Fruit fly (Drosophila melanogaster) Kc167 (cell line): Measurements from ENCODE around the gene CG32270.

Source experiments
- Myc ChIP-seq: fragments of >200 bp; optimal IDR thresholded peaks from 2 replicates; lab custom pipeline; 2017; ENCODE audit warnings: missing external identifiers
- insv ChIP-seq: fragments of >200 bp; optimal IDR thresholded peaks from 3 replicates; lab custom pipeline; 2018; ENCODE audit warnings: missing external identifiers
- psq ChIP-seq: fragments of >200 bp; optimal IDR thresholded peaks from 2 replicates; lab custom pipeline; 2017; ENCODE audit warnings: missing external identifiers
- ttk ChIP-seq: sonication (Bioruptor generic); optimal IDR thresholded peaks from 2 replicates; lab custom pipeline; 2017; ENCODE audit warnings: missing external identifiers

DNA sequence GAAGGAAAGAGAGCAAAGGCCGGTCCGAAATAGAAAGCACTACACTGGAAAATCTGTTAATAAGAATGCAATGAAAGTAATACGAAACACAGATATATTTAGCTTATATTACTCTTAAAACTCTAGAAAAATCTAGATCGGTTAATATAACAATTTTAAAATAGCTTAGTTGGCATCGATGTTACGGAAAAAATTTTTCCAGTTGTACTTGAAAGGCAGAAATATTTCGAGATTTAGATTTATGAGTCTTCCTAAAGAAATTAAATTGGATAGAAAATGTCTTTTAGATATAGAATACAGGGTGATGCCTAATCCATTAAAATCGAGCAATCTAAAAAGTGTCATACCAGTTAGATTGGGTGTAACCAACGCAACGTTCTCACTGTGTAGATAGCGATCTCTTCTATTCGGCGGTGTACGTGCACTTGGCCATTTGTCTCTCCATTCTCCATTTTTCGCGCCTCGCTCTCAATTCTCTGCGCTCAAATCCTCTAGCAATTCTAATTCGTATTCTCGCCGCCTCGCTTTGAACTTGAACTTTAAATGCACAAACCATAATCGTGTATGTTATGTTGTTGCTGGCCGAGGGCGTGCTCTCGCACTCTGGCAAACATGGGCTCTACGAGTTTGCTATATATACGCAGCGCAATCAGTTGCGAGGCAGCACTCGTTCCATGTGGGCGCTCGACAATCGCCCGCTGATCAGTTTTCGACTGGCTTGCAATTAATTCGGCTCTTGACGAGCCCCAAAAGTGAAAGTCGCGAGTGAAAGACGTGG is 41.4 kb upstream of the CG32270 start:
- TF ChIP-seq insv (lab: Kevin White, UChicago) (no peak), psq (no peak), Myc (lab: Kevin White, UChicago) (no peak), ttk (no peak)
